Fruit fly (Drosophila melanogaster) whole organism, prepupa: Measurements from ENCODE around the gene obst-B.

Experiments
- Blimp-1 ChIP-seq: fragments of 200-800 bp; sonication (Bioruptor generic); optimal IDR thresholded peaks from 3 replicates; lab custom pipeline; 2017; ENCODE audit warnings: missing biosample characterization, missing genetic modification characterization, mild to moderate bottlenecking, moderate library complexity, missing genetic modification reagents
- CG10631 ChIP-seq: fragments of 200-800 bp; sonication (Bioruptor generic); optimal IDR thresholded peaks from 2 replicates; lab custom pipeline; 2016; ENCODE audit warnings: missing biosample characterization, missing genetic modification characterization
- CG10669 ChIP-seq: fragments of 200-800 bp; sonication (Bioruptor generic); optimal IDR thresholded peaks from 3 replicates; lab custom pipeline; 2018; ENCODE audit warnings: missing biosample characterization, mild to moderate bottlenecking, missing genetic modification characterization, moderate library complexity
- CG11294 ChIP-seq: fragments of 200-800 bp; sonication (Bioruptor generic); IDR thresholded peaks from 2 replicates; pipeline ENCODE4 v1.3.6; 2022; ENCODE audit warnings: missing biosample characterization, missing genetic modification characterization
- CG15336 ChIP-seq: fragments of 200-800 bp; sonication (Bioruptor generic); IDR thresholded peaks from 2 replicates; pipeline ENCODE4 v1.3.6; 2022; ENCODE audit warnings: missing biosample characterization, missing genetic modification characterization
- CG16779 ChIP-seq: fragments of 200-800 bp; sonication (Bioruptor generic); optimal IDR thresholded peaks from 3 replicates; lab custom pipeline; 2017; ENCODE audit warnings: missing biosample characterization, mild to moderate bottlenecking, missing genetic modification characterization
- CG3032 ChIP-seq: fragments of 200-800 bp; optimal IDR thresholded peaks from 2 replicates; lab custom pipeline; 2019; ENCODE audit warnings: missing biosample characterization, mild to moderate bottlenecking, missing genetic modification characterization, moderate library complexity
- CG31627 ChIP-seq: fragments of 200-800 bp; sonication (Bioruptor generic); optimal IDR thresholded peaks from 3 replicates; lab custom pipeline; 2016; ENCODE audit warnings: missing biosample characterization, missing genetic modification characterization
- CG3919 ChIP-seq: fragments of 200-800 bp; sonication (Bioruptor generic); optimal IDR thresholded peaks from 3 replicates; lab custom pipeline; 2016; ENCODE audit warnings: missing biosample characterization, missing genetic modification characterization
- CG6808 ChIP-seq: fragments of 200-800 bp; sonication (Bioruptor generic); optimal IDR thresholded peaks from 3 replicates; lab custom pipeline; 2017; ENCODE audit warnings: missing biosample characterization, missing genetic modification characterization, mild to moderate bottlenecking, moderate library complexity, missing genetic modification reagents
- CG6854 ChIP-seq: fragments of 200-800 bp; sonication (Bioruptor generic); optimal IDR thresholded peaks from 2 replicates; lab custom pipeline; 2017; ENCODE audit warnings: missing biosample characterization, mild to moderate bottlenecking, missing genetic modification characterization
- CG8119 ChIP-seq: fragments of 200-800 bp; sonication (Bioruptor generic); IDR thresholded peaks from 3 replicates; pipeline ENCODE4 v1.3.6; 2022; ENCODE audit warnings: missing biosample characterization, missing genetic modification characterization
- CG8632 ChIP-seq: fragments of 200-800 bp; sonication (Bioruptor generic); optimal IDR thresholded peaks from 3 replicates; lab custom pipeline; 2016; ENCODE audit warnings: missing biosample characterization, missing genetic modification characterization
- Eip78C ChIP-seq: fragments of 200-800 bp; sonication (Bioruptor generic); peaks from one replicate; lab custom pipeline; 2016; ENCODE audit warnings: missing biosample characterization, missing genetic modification characterization
- Eip93F ChIP-seq: fragments of 200-800 bp; sonication (Bioruptor generic); optimal IDR thresholded peaks from 2 replicates; lab custom pipeline; 2016; ENCODE audit warnings: missing biosample characterization, mild to moderate bottlenecking, missing genetic modification characterization
- Ets21C ChIP-seq: fragments of 200-800 bp; sonication (Bioruptor generic); optimal IDR thresholded peaks from 3 replicates; lab custom pipeline; 2016; ENCODE audit warnings: missing biosample characterization, missing genetic modification characterization
- Gug ChIP-seq: fragments of 200-800 bp; sonication (Bioruptor generic); IDR thresholded peaks from 2 replicates; pipeline ENCODE4 v1.3.6; 2022; ENCODE audit warnings: missing biosample characterization, missing genetic modification characterization
- Hr38 ChIP-seq: sonication (Bioruptor generic); optimal IDR thresholded peaks from 2 replicates; lab custom pipeline; 2016; ENCODE audit warnings: missing biosample characterization, missing genetic modification characterization
- Hr4 ChIP-seq: fragments of 200-800 bp; sonication (Bioruptor generic); optimal IDR thresholded peaks from 3 replicates; lab custom pipeline; 2016; ENCODE audit warnings: missing biosample characterization, missing genetic modification characterization
- Met ChIP-seq: fragments of 200-800 bp; sonication (Bioruptor generic); optimal IDR thresholded peaks from 3 replicates; lab custom pipeline; 2016; ENCODE audit warnings: missing biosample characterization, missing genetic modification characterization
- OdsH ChIP-seq: fragments of 200-800 bp; sonication (Bioruptor generic); optimal IDR thresholded peaks from 3 replicates; lab custom pipeline; 2016; ENCODE audit warnings: missing biosample characterization, missing genetic modification characterization
- Sox102F ChIP-seq: fragments of 200-800 bp; sonication (Bioruptor generic); optimal IDR thresholded peaks from 2 replicates; lab custom pipeline; 2016; ENCODE audit warnings: missing biosample characterization, mild to moderate bottlenecking, missing genetic modification characterization
- Sox14 ChIP-seq: fragments of 200-800 bp; sonication (Bioruptor generic); optimal IDR thresholded peaks from 3 replicates; lab custom pipeline; 2016; ENCODE audit warnings: missing biosample characterization, missing genetic modification characterization
- achi ChIP-seq: fragments of 200-800 bp; sonication (Bioruptor generic); optimal IDR thresholded peaks from 3 replicates; lab custom pipeline; 2016; ENCODE audit warnings: missing biosample characterization, missing genetic modification characterization
- cyc ChIP-seq: fragments of 200-800 bp; sonication (Bioruptor generic); optimal IDR thresholded peaks from 3 replicates; lab custom pipeline; 2016; ENCODE audit warnings: missing biosample characterization, missing genetic modification characterization
- dac ChIP-seq: fragments of 200-800 bp; sonication (Bioruptor generic); optimal IDR thresholded peaks from 2 replicates; lab custom pipeline; 2017; ENCODE audit warnings: missing biosample characterization, mild to moderate bottlenecking, missing genetic modification characterization
- fkh ChIP-seq: fragments of 200-800 bp; sonication (Bioruptor generic); optimal IDR thresholded peaks from 3 replicates; lab custom pipeline; 2017; ENCODE audit warnings: missing biosample characterization, mild to moderate bottlenecking, missing genetic modification characterization, moderate library complexity
- net ChIP-seq: fragments of 200-800 bp; sonication (Bioruptor generic); optimal IDR thresholded peaks from 3 replicates; lab custom pipeline; 2016; ENCODE audit warnings: missing biosample characterization, missing genetic modification characterization
- pdm3 ChIP-seq: fragments of 200-800 bp; sonication (Bioruptor generic); optimal IDR thresholded peaks from 3 replicates; lab custom pipeline; 2016; ENCODE audit warnings: missing biosample characterization, missing genetic modification characterization
- ss ChIP-seq, 2 experiments: fragments of 200-800 bp; sonication (Bioruptor generic); optimal IDR thresholded peaks; 2 replicates in 1 of 2; 3 replicates in 1 of 2; lab custom pipeline; 2017 to 2018; ENCODE audit warnings: mild to moderate bottlenecking in 2 of 2, missing biosample characterization in 2 of 2, missing genetic modification characterization in 2 of 2, moderate library complexity in 1 of 2
- svp ChIP-seq: fragments of 200-800 bp; sonication (Bioruptor generic); peaks from one replicate; lab custom pipeline; 2016; ENCODE audit warnings: missing biosample characterization, missing genetic modification characterization
- vri ChIP-seq: fragments of 200-800 bp; sonication (Bioruptor generic); optimal IDR thresholded peaks from 3 replicates; lab custom pipeline; 2016; ENCODE audit warnings: missing biosample characterization, mild to moderate bottlenecking, missing genetic modification characterization

obst-B gene

dm6 chr2L:9986402-9987350 is 45.8 kb upstream of the obst-B start (continued):
- TF ChIP-seq CG10631 (GFP tag; lab: Kevin White, UChicago) (peak; percentile 94), Met (GFP tag; lab: Kevin White, UChicago) (peak; percentile 95), CG8119 (GFP tag; lab: Robert Waterston, UW) (peak; percentile 90), CG3032 (tag; lab: Kevin White, UChicago) (peak; percentile 93), achi (GFP tag; lab: Kevin White, UChicago) (peak; percentile 92), cyc (GFP tag; lab: Kevin White, UChicago) (peak; percentile 94), CG8632 (GFP tag; lab: Kevin White, UChicago) (peak; percentile 85), CG3919 (peak; percentile 95), pdm3 (GFP tag; lab: Kevin White, UChicago) (peak; percentile 89), Sox14 (GFP tag; lab: Kevin White, UChicago) (peak; percentile 94), CG10669 (peak; percentile 94), Hr38 (GFP tag; lab: Kevin White, UChicago) (no peak), CG6808 (GFP tag; lab: Kevin White, UChicago) (peak; percentile 92), Gug (GFP tag; lab: Robert Waterston, UW) (peak; percentile 88), dac (GFP tag; lab: Kevin White, UChicago) (peak; percentile 49), CG16779 (tag; lab: Kevin White, UChicago) (peak; percentile 72), CG6854 (GFP tag; lab: Kevin White, UChicago) (peak; percentile 88), Eip78C (peak; percentile 97), Sox102F (GFP tag; lab: Kevin White, UChicago) (peak; percentile 94), Hr4 (GFP tag; lab: Kevin White, UChicago) (peak; percentile 59), CG31627 (GFP tag; lab: Kevin White, UChicago) (peak; percentile 93), ss (GFP tag; optimal IDR thresholded peaks at IDR 0.05; lab: Kevin White, UChicago) (peak; percentile 92 to 94)

dm6 chr2L:9988201-9988990 is 44.1 kb upstream of the obst-B start:
- TF ChIP-seq Blimp-1 (peak; percentile 61), CG31627 (GFP tag; lab: Kevin White, UChicago) (no peak), Eip93F (no peak), CG10669 (no peak), net (peak; percentile 10), Ets21C (GFP tag; lab: Kevin White, UChicago) (no peak), Eip78C (peak; percentile 40), vri (GFP tag; lab: Kevin White, UChicago) (peak; percentile 2), Hr4 (GFP tag; lab: Kevin White, UChicago) (no peak), CG11294 (GFP tag; lab: Robert Waterston, UW) (no peak), CG15336 (GFP tag; lab: Robert Waterston, UW) (no peak), OdsH (GFP tag; lab: Kevin White, UChicago) (no peak), svp (peak; percentile 26)

dm6 chr2L:9989275-9989674 is 43.2 kb upstream of the obst-B start:
- TF ChIP-seq fkh (GFP tag; lab: Kevin White, UChicago) (no peak), svp (peak; percentile 27)
